Worm (Caenorhabditis elegans): ENCODE results near the gene F44B9.5.
"Not testable (repeated sequence)": the region's sequence is repeated elsewhere in the genome, so short reads cannot be mapped to it uniquely, and the experiment has no call there.

Gene F44B9.5

ce11 chrIII:7973968-7974607 is 42.2 kb downstream of the F44B9.5 start:
- TF ChIP-seq sea-1 (GFP tag; conservative IDR thresholded peaks at IDR 0.05), result no peak
- TF ChIP-seq flt-1 (GFP tag; IDR thresholded peaks at IDR 0.05), result no peak
- TF ChIP-seq hmbx-1 (tag; optimal IDR thresholded peaks at IDR 0.05), result no peak
- no peak for TF ChIP-seq ama-1 (optimal IDR thresholded peaks at IDR 0.05)
- no peak for TF ChIP-seq hnd-1 (tag; optimal IDR thresholded peaks at IDR 0.05)
- no peak for TF ChIP-seq ceh-36 (tag; optimal IDR thresholded peaks at IDR 0.05)
- no peak for TF ChIP-seq aly-1 (tag; optimal IDR thresholded peaks at IDR 0.05)
- TF ChIP-seq ets-7 (tag; optimal IDR thresholded peaks at IDR 0.05), result no peak
- TF ChIP-seq tra-4 (tag; optimal IDR thresholded peaks at IDR 0.05), result no peak
- no peak for TF ChIP-seq F13C5.2 (tag; optimal IDR thresholded peaks at IDR 0.05)
- TF ChIP-seq ceh-13 (GFP tag; optimal IDR thresholded peaks at IDR 0.05), result no peak
- TF ChIP-seq pes-1 (GFP tag; IDR thresholded peaks at IDR 0.05), result no peak
- TF ChIP-seq tbx-11 (GFP tag; IDR thresholded peaks at IDR 0.05), result no peak
- no peak for TF ChIP-seq scrt-1 (GFP tag; IDR thresholded peaks at IDR 0.05)
- TF ChIP-seq hmg-4 (GFP tag; optimal IDR thresholded peaks at IDR 0.05), result no peak
- no peak for TF ChIP-seq tbx-37 (GFP tag; conservative IDR thresholded peaks at IDR 0.05)

- no peak for TF ChIP-seq hnd-1 (tag; optimal IDR thresholded peaks at IDR 0.05)
- no peak for TF ChIP-seq hmbx-1 (tag; optimal IDR thresholded peaks at IDR 0.05)
- TF ChIP-seq ama-1 (optimal IDR thresholded peaks at IDR 0.05), result no peak
- TF ChIP-seq F13C5.2 (tag; optimal IDR thresholded peaks at IDR 0.05), result peak; percentile 44
- TF ChIP-seq pes-1 (GFP tag; IDR thresholded peaks at IDR 0.05), result no peak
- no peak for TF ChIP-seq ets-7 (tag; optimal IDR thresholded peaks at IDR 0.05)
Observed at ce11 chrIII:7973201-7973767, 43.1 kb downstream of the F44B9.5 start, which contains the start of the genes eef-1B.1 and aco-2. Gene eef-1B.1, minus strand, starts transcription at chrIII:7973386. Gene aco-2, plus strand, starts transcription at chrIII:7973717.

- TF ChIP-seq F13C5.2 (tag; optimal IDR thresholded peaks at IDR 0.05) (no peak), tbx-11 (GFP tag; IDR thresholded peaks at IDR 0.05) (no peak), hmg-4 (GFP tag; optimal IDR thresholded peaks at IDR 0.05) (no peak), ets-7 (tag; optimal IDR thresholded peaks at IDR 0.05) (no peak), tbx-37 (GFP tag; conservative IDR thresholded peaks at IDR 0.05) (no peak)
Observed at ce11 chrIII:7972687-7973086, 43.7 kb downstream of the F44B9.5 start.

- TF ChIP-seq tra-4 (tag; optimal IDR thresholded peaks at IDR 0.05), result no peak
- no peak for TF ChIP-seq ceh-36 (tag; optimal IDR thresholded peaks at IDR 0.05)
- no peak for TF ChIP-seq aly-1 (tag; optimal IDR thresholded peaks at IDR 0.05)
- TF ChIP-seq pes-1 (GFP tag; IDR thresholded peaks at IDR 0.05), result no peak
- TF ChIP-seq ets-7 (tag; optimal IDR thresholded peaks at IDR 0.05), result no peak
- no peak for TF ChIP-seq tbx-11 (GFP tag; IDR thresholded peaks at IDR 0.05)
- TF ChIP-seq hnd-1 (tag; optimal IDR thresholded peaks at IDR 0.05), result no peak
Observed at ce11 chrIII:7972061-7972460, 44.3 kb downstream of the F44B9.5 start, which contains the start of gene F54H12.5. Gene F54H12.5, minus strand, starts transcription at chrIII:7972161.

- TF ChIP-seq F13C5.2 (tag; optimal IDR thresholded peaks at IDR 0.05) (no peak), aly-1 (tag; optimal IDR thresholded peaks at IDR 0.05) (no peak), ceh-13 (GFP tag; optimal IDR thresholded peaks at IDR 0.05) (no peak), flt-1 (GFP tag; IDR thresholded peaks at IDR 0.05) (no peak), scrt-1 (GFP tag; IDR thresholded peaks at IDR 0.05) (no peak), hnd-1 (tag; optimal IDR thresholded peaks at IDR 0.05) (no peak), ama-1 (optimal IDR thresholded peaks at IDR 0.05) (no peak), ets-7 (tag; optimal IDR thresholded peaks at IDR 0.05) (no peak), tbx-11 (GFP tag; IDR thresholded peaks at IDR 0.05) (no peak), tbx-37 (GFP tag; conservative IDR thresholded peaks at IDR 0.05) (no peak), B0310.2 (tag; optimal IDR thresholded peaks at IDR 0.05) (no peak), sea-1 (GFP tag; conservative IDR thresholded peaks at IDR 0.05) (no peak), tra-4 (tag; optimal IDR thresholded peaks at IDR 0.05) (no peak), pes-1 (GFP tag; IDR thresholded peaks at IDR 0.05) (no peak), ceh-36 (tag; optimal IDR thresholded peaks at IDR 0.05) (no peak), hmg-4 (GFP tag; optimal IDR thresholded peaks at IDR 0.05) (no peak), hmbx-1 (tag; optimal IDR thresholded peaks at IDR 0.05) (no peak)
Observed at ce11 chrIII:7969121-7969520, 47.2 kb downstream of the F44B9.5 start, which contains the start of the genes F54H12.8 and F54H12.7. Gene F54H12.8, minus strand, starts transcription at chrIII:7969221. Gene F54H12.7, plus strand, starts transcription at chrIII:7969349.

ce11 chrIII:7964281-7964680 is 52.1 kb downstream of the F44B9.5 start, which contains the start of gene F54H12.2:
Gene F54H12.2, plus strand, starts transcription at chrIII:7964581.
- not testable (repeated sequence) for TF ChIP-seq ets-7, hnd-1, hmbx-1 (tag; optimal IDR thresholded peaks at IDR 0.05)
